Worm (Caenorhabditis elegans) whole organism, midembryonic: ENCODE results near the gene C42C1.8.

ENCODE experiments used
- T22C8.4 ChIP-seq: fragments of 200-800 bp; sonication (Bioruptor generic); IDR thresholded peaks from 2 replicates; pipeline ENCODE4 v1.3.6; 2022; ENCODE audit warnings: missing genetic modification characterization, missing compliant biosample characterization
- cog-1 ChIP-seq: sonication (generic microtip); optimal IDR thresholded peaks from 2 replicates; lab custom pipeline; 2016; ENCODE audit warnings: missing genetic modification characterization, missing compliant biosample characterization
- flt-1 ChIP-seq: fragments of 200-800 bp; sonication (Bioruptor generic); IDR thresholded peaks from 2 replicates; pipeline ENCODE4 v1.3.6; 2022; ENCODE audit warnings: missing genetic modification characterization, missing compliant biosample characterization
- klf-2 ChIP-seq: fragments of 200-800 bp; sonication (Bioruptor generic); conservative IDR thresholded peaks from 2 replicates; pipeline ENCODE4 v1.3.6; 2022; ENCODE audit warnings: missing genetic modification reagents, missing genetic modification characterization, missing compliant biosample characterization
- ztf-23 ChIP-seq: fragments of 200-800 bp; sonication (Bioruptor generic); IDR thresholded peaks from 2 replicates; pipeline ENCODE4 v1.3.6; 2022; ENCODE audit warnings: missing genetic modification reagents, missing genetic modification characterization, missing compliant biosample characterization

ce11 chrIV:12244706-12245105 is 46.1 kb upstream of the C42C1.8 start, which contains the start of gene sre-15:
- no peak for TF ChIP-seq cog-1 (tag; lab: Kevin White, UChicago)
- TF ChIP-seq klf-2 (GFP tag; lab: Robert Waterston, UW): no peak
- no peak for TF ChIP-seq flt-1 (GFP tag; lab: Robert Waterston, UW)
- TF ChIP-seq ztf-23 (GFP tag; lab: Robert Waterston, UW): no peak
- TF ChIP-seq T22C8.4 (GFP tag; lab: Robert Waterston, UW): no peak
